Worm (Caenorhabditis elegans): ENCODE data around the gene ZK856.19.

ce11 chrV:10229222-10229879 lies 24.6 kb upstream of the ZK856.19 start, which contains the start of the genes pyt-1 and fipr-7:
- TF ChIP-seq tbx-37 (GFP tag; conservative IDR thresholded peaks at IDR 0.05): no peak
- no peak for TF ChIP-seq ama-1 (optimal IDR thresholded peaks at IDR 0.05)
- TF ChIP-seq ceh-36 (tag; optimal IDR thresholded peaks at IDR 0.05): no peak
- no peak for TF ChIP-seq pes-1 (GFP tag; IDR thresholded peaks at IDR 0.05)

Measured in whole organism, early embryonic.